Fruit fly (Drosophila melanogaster): Measurements from ENCODE around the gene Hipk.
A peak's percentile ranks its signal among the peaks of the same experiment; 100 is the strongest.

The Hipk gene

DNA sequence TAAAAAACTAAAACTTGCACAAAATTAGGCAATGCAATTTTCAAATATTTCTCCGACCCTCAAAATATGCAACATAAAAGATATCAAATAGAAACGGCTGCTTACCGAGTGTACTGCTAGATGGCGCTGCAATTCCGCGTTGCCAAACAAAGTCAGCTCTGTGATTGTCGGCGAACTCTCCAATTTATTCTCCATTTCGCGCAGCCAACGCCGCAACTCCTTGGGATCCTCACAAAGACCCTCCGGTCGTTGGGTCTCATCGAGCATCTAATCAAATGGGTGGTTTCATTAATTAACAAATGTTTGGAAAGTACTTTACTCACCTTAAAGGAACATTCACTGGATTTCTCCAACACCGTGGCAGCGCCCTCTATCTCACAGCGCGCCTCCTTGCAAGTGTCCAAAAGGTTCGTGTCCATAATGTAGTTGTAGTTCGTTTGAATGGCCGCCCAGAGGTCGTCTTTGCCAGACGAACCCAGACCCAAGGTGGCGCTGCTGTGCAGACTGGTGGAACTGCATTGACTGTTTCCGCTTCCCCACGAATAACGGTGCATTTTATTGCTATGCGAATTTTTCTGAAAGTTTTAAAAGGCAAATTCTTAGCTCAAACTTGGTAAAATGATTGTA lies 37.0 kb upstream of the Hipk start (continued):
- no peak for TF ChIP-seq prd (optimal IDR thresholded peaks at IDR 0.05)
- TF ChIP-seq prd (GFP tag; IDR thresholded peaks at IDR 0.05), result peak; percentile 69; the same call in 2 of the 3 replicates
- TF ChIP-seq Spps (tag; optimal IDR thresholded peaks at IDR 0.05), result no peak
- TF ChIP-seq CG3065 (GFP tag; optimal IDR thresholded peaks at IDR 0.05), result peak; percentile 71
- peak; percentile 75 for TF ChIP-seq CG3847 (GFP tag; IDR thresholded peaks at IDR 0.05)
- peak; percentile 65 for TF ChIP-seq grau (tag; optimal IDR thresholded peaks at IDR 0.05)
- TF ChIP-seq Mes4 (GFP tag; optimal IDR thresholded peaks at IDR 0.05), result peak; percentile 77
- TF ChIP-seq Oli (tag; optimal IDR thresholded peaks at IDR 0.05), result peak; percentile 50
- peak; percentile 57 for TF ChIP-seq Bdp1 (GFP tag; optimal IDR thresholded peaks at IDR 0.05)
- peak; percentile 90 for TF ChIP-seq Gug (GFP tag; IDR thresholded peaks at IDR 0.05)
- TF ChIP-seq cad (GFP tag; optimal IDR thresholded peaks at IDR 0.05), result no peak
- TF ChIP-seq CG13894 (tag; optimal IDR thresholded peaks at IDR 0.05), result no peak
- TF ChIP-seq CG16863 (GFP tag; optimal IDR thresholded peaks at IDR 0.05), result peak; percentile 84
- TF ChIP-seq da (GFP tag; optimal IDR thresholded peaks at IDR 0.05), result peak; percentile 55
- peak; percentile 41; the same call in 1 of the 2 replicates for TF ChIP-seq CG6689 (GFP tag; IDR thresholded peaks at IDR 0.05)
- TF ChIP-seq fd64A (GFP tag; optimal IDR thresholded peaks at IDR 0.05), result no peak
- no peak for TF ChIP-seq CG9797 (GFP tag; optimal IDR thresholded peaks at IDR 0.05)
- TF ChIP-seq bab2 (GFP tag; optimal IDR thresholded peaks at IDR 0.05), result peak; percentile 86
- peak; percentile 76 for TF ChIP-seq CG18764 (GFP tag; optimal IDR thresholded peaks at IDR 0.05)
- peak; percentile 78 for TF ChIP-seq Ptx1 (GFP tag; IDR thresholded peaks at IDR 0.05)
- TF ChIP-seq CG7928 (GFP tag; optimal IDR thresholded peaks at IDR 0.05), result no peak
- TF ChIP-seq CG8944 (GFP tag; optimal IDR thresholded peaks at IDR 0.05), result peak; percentile 90
- peak; percentile 81 for TF ChIP-seq NC2β (GFP tag; optimal IDR thresholded peaks at IDR 0.05)
- peak; percentile 76 for TF ChIP-seq CG1603 (tag; optimal IDR thresholded peaks at IDR 0.05)
- no peak for TF ChIP-seq CG6813 (GFP tag; optimal IDR thresholded peaks at IDR 0.05)
- TF ChIP-seq CG16779 (GFP tag; IDR thresholded peaks at IDR 0.05), result peak; percentile 69
- TF ChIP-seq br (optimal IDR thresholded peaks at IDR 0.05), result no peak
- peak; percentile 86 for TF ChIP-seq NfI (GFP tag; optimal IDR thresholded peaks at IDR 0.05)
- TF ChIP-seq CG17359 (tag; optimal IDR thresholded peaks at IDR 0.05), result peak; percentile 64
- peak; percentile 38 for TF ChIP-seq Bteb2 (GFP tag; optimal IDR thresholded peaks at IDR 0.05)
- peak; percentile 79 for TF ChIP-seq CG14965 (GFP tag; optimal IDR thresholded peaks at IDR 0.05; ENCODE audit: borderline replicate concordance)
- peak; percentile 81 for TF ChIP-seq CG8290 (GFP tag; optimal IDR thresholded peaks at IDR 0.05)
- peak; percentile 23 to 93 for TF ChIP-seq CG8290 (tag; optimal IDR thresholded peaks at IDR 0.05)
- no peak for TF ChIP-seq ham (GFP tag; IDR thresholded peaks at IDR 0.05)
- TF ChIP-seq B-H2 (GFP tag; optimal IDR thresholded peaks at IDR 0.05), result peak; percentile 24
- no peak for TF ChIP-seq CG10565 (GFP tag; optimal IDR thresholded peaks at IDR 0.05)
- peak; percentile 74 for TF ChIP-seq lab (GFP tag; optimal IDR thresholded peaks at IDR 0.05)
- peak; percentile 22 for TF ChIP-seq twi (tag; optimal IDR thresholded peaks at IDR 0.05)
- TF ChIP-seq kay (GFP tag; optimal IDR thresholded peaks at IDR 0.05), result peak; percentile 47
- peak; percentile 31 for TF ChIP-seq CG2678 (tag; optimal IDR thresholded peaks at IDR 0.05)
- TF ChIP-seq hbn (GFP tag; IDR thresholded peaks at IDR 0.05; ENCODE audit: partially characterized antibody), result no peak
- TF ChIP-seq gfzf (GFP tag; optimal IDR thresholded peaks at IDR 0.05), result peak; percentile 18
- TF ChIP-seq esg (GFP tag; conservative IDR thresholded peaks at IDR 0.05), result peak; percentile 51
- TF ChIP-seq gem (tag; optimal IDR thresholded peaks at IDR 0.05), result peak; percentile 52
- TF ChIP-seq CG12744 (GFP tag; optimal IDR thresholded peaks at IDR 0.05), result peak; percentile 59
- TF ChIP-seq CG4404 (GFP tag; IDR thresholded peaks at IDR 0.05), result peak; percentile 46; the same call in 1 of the 2 replicates
- peak; percentile 14 for TF ChIP-seq CG3407 (GFP tag; optimal IDR thresholded peaks at IDR 0.05)
- TF ChIP-seq CG10321 (GFP tag; IDR thresholded peaks at IDR 0.05), result 0 out of 2 replicates have a peak, but pooled peaks have one; percentile 13
- no peak for TF ChIP-seq Doc2 (GFP tag; IDR thresholded peaks at IDR 0.05)
- TF ChIP-seq CG4854 (GFP tag; optimal IDR thresholded peaks at IDR 0.05), result peak; percentile 91
- TF ChIP-seq Optix (GFP tag; IDR thresholded peaks at IDR 0.05), result peak; percentile 69; the same call in 2 of the 3 replicates

Data from whole organism, embryonic.